Worm (Caenorhabditis elegans) whole organism, young adult: ENCODE measurements around the gene hrg-9.
A peak's percentile ranks its signal among the peaks of the same experiment; 100 is the strongest.

Source experiments
- B0035.1 ChIP-seq: sonication (generic microtip); optimal IDR thresholded peaks from 2 replicates; lab custom pipeline; 2016; ENCODE audit warnings: missing genetic modification characterization, mild to moderate bottlenecking, missing compliant biosample characterization, missing genotype, missing genetic modification reagents
- B0336.3 ChIP-seq: fragments of 200-800 bp; sonication (Bioruptor generic); IDR thresholded peaks from 2 replicates; pipeline ENCODE4 v1.3.6; 2022; ENCODE audit warnings: missing genetic modification characterization, missing compliant biosample characterization
- C06A6.2 ChIP-seq: fragments of 200-800 bp; sonication (Bioruptor generic); conservative IDR thresholded peaks from 2 replicates; pipeline ENCODE4 v1.3.6; 2022; ENCODE audit warnings: missing genetic modification characterization, missing compliant biosample characterization
- F22D6.2 ChIP-seq: sonication (generic microtip); optimal IDR thresholded peaks from 2 replicates; lab custom pipeline; 2016; ENCODE audit warnings: mild to moderate bottlenecking, missing genetic modification characterization, missing compliant biosample characterization
- F33H1.4 ChIP-seq: fragments of 200-800 bp; sonication (Bioruptor generic); IDR thresholded peaks from 2 replicates; pipeline ENCODE4 v1.3.6; 2022; ENCODE audit warnings: missing genetic modification reagents, missing genetic modification characterization, missing compliant biosample characterization
- F39B2.1 ChIP-seq: fragments of 200-800 bp; sonication (Bioruptor generic); IDR thresholded peaks from 2 replicates; pipeline ENCODE4 v1.3.6; 2022; ENCODE audit warnings: missing genetic modification reagents, missing genetic modification characterization, missing compliant biosample characterization
- F55B11.4 ChIP-seq: sonication (generic microtip); optimal IDR thresholded peaks from 2 replicates; lab custom pipeline; 2016; ENCODE audit warnings: missing compliant biosample characterization, missing genetic modification characterization, borderline replicate concordance; ENCODE audit not compliant: insufficient read depth
- T07F8.4 ChIP-seq: sonication (generic microtip); optimal IDR thresholded peaks from 2 replicates; lab custom pipeline; 2016; ENCODE audit warnings: mild to moderate bottlenecking, missing genetic modification characterization, moderate library complexity, missing compliant biosample characterization
- Y56A3A.18 ChIP-seq: fragments of 200-800 bp; sonication (Bioruptor generic); IDR thresholded peaks from 2 replicates; pipeline ENCODE4 v1.3.6; 2022; ENCODE audit warnings: missing genetic modification reagents, missing genetic modification characterization, missing compliant biosample characterization
- Y79H2A.3 ChIP-seq: fragments of 200-800 bp; sonication (Bioruptor generic); conservative IDR thresholded peaks from 2 replicates; pipeline ENCODE4 v1.3.6; 2022; ENCODE audit warnings: missing genetic modification reagents, missing genetic modification characterization, missing compliant biosample characterization
- attf-6 ChIP-seq: fragments of 200-800 bp; sonication (Bioruptor generic); IDR thresholded peaks from 2 replicates; pipeline ENCODE4 v1.3.6; 2022; ENCODE audit warnings: missing genetic modification reagents, missing genetic modification characterization, missing compliant biosample characterization
- bed-2 ChIP-seq: fragments of 200-800 bp; sonication (Bioruptor generic); IDR thresholded peaks from 2 replicates; pipeline ENCODE4 v1.3.6; 2022; ENCODE audit warnings: missing genetic modification reagents, missing genetic modification characterization, missing compliant biosample characterization
- efl-1 ChIP-seq: fragments of 150-350 bp; optimal IDR thresholded peaks from 2 replicates; lab custom pipeline; 2014; ENCODE audit warnings: missing biosample characterization, missing genetic modification reagents, missing genetic modification characterization
- egrh-3 ChIP-seq: fragments of 200-800 bp; sonication (Bioruptor generic); IDR thresholded peaks from 2 replicates; pipeline ENCODE4 v1.3.6; 2022; ENCODE audit warnings: missing genetic modification reagents, missing genetic modification characterization, missing compliant biosample characterization
- fkh-3 ChIP-seq: sonication (generic microtip); optimal IDR thresholded peaks from 2 replicates; lab custom pipeline; 2016; ENCODE audit warnings: mild to moderate bottlenecking, missing genetic modification characterization, missing compliant biosample characterization
- gei-17 ChIP-seq: fragments of 200-800 bp; sonication (Bioruptor generic); optimal IDR thresholded peaks from 2 replicates; lab custom pipeline; 2018; ENCODE audit warnings: mild to moderate bottlenecking, missing genetic modification characterization, missing compliant biosample characterization
- hmg-20 ChIP-seq: fragments of 200-800 bp; sonication (Bioruptor generic); IDR thresholded peaks from 2 replicates; pipeline ENCODE4 v1.3.6; 2022; ENCODE audit warnings: missing genetic modification reagents, missing genetic modification characterization, missing compliant biosample characterization
- lin-54 ChIP-seq: fragments of 200-800 bp; sonication (Bioruptor generic); optimal IDR thresholded peaks from 2 replicates; lab custom pipeline; 2018; ENCODE audit warnings: mild to moderate bottlenecking, missing genetic modification characterization, missing compliant biosample characterization
- madf-10 ChIP-seq: sonication (generic microtip); optimal IDR thresholded peaks from 2 replicates; lab custom pipeline; 2016; ENCODE audit warnings: mild to moderate bottlenecking, missing genetic modification characterization, missing compliant biosample characterization
- mes-4 ChIP-seq: sonication (generic microtip); optimal IDR thresholded peaks from 2 replicates; lab custom pipeline; 2016; ENCODE audit warnings: missing genotype, missing genetic modification characterization, missing compliant biosample characterization
- mxl-1 ChIP-seq: sonication (generic microtip); optimal IDR thresholded peaks from 2 replicates; lab custom pipeline; 2016; ENCODE audit warnings: missing genetic modification characterization, missing compliant biosample characterization
- nfyb-1 ChIP-seq: fragments of 200-800 bp; sonication (Bioruptor generic); IDR thresholded peaks from 2 replicates; pipeline ENCODE4 v1.3.6; 2022; ENCODE audit warnings: missing genetic modification reagents, missing genetic modification characterization, missing compliant biosample characterization
- nhr-179 ChIP-seq: sonication (generic microtip); optimal IDR thresholded peaks from 2 replicates; lab custom pipeline; 2016; ENCODE audit warnings: mild to moderate bottlenecking, missing genetic modification characterization, missing compliant biosample characterization
- snpc-1.3 ChIP-seq: sonication (generic microtip); optimal IDR thresholded peaks from 2 replicates; lab custom pipeline; 2017; ENCODE audit warnings: missing genetic modification characterization, mild to moderate bottlenecking, missing compliant biosample characterization, antibody characterized with exemption, moderate library complexity, missing genotype, missing genetic modification reagents; ENCODE audit not compliant: insufficient read depth
- snpc-3.4 ChIP-seq: sonication (generic microtip); optimal IDR thresholded peaks from 2 replicates; lab custom pipeline; 2017; ENCODE audit warnings: missing genetic modification characterization, mild to moderate bottlenecking, missing compliant biosample characterization, antibody characterized with exemption, moderate library complexity, missing genotype, missing genetic modification reagents
- somi-1 ChIP-seq: fragments of 200-800 bp; sonication (Bioruptor generic); optimal IDR thresholded peaks from 2 replicates; lab custom pipeline; 2018; ENCODE audit warnings: mild to moderate bottlenecking, missing genetic modification characterization, missing compliant biosample characterization
- sptf-2 ChIP-seq: fragments of 200-800 bp; sonication (Bioruptor generic); optimal IDR thresholded peaks from 2 replicates; lab custom pipeline; 2018; ENCODE audit warnings: mild to moderate bottlenecking, missing genetic modification characterization, missing compliant biosample characterization
- tlf-1 ChIP-seq: fragments of 200-800 bp; sonication (Bioruptor generic); optimal IDR thresholded peaks from 2 replicates; lab custom pipeline; 2018; ENCODE audit warnings: mild to moderate bottlenecking, missing genetic modification characterization, missing compliant biosample characterization
- xnd-1 ChIP-seq: sonication (generic microtip); optimal IDR thresholded peaks from 2 replicates; lab custom pipeline; 2016; ENCODE audit warnings: missing genotype, missing genetic modification reagents, missing genetic modification characterization, missing compliant biosample characterization
- ztf-18 ChIP-seq: sonication (generic microtip); optimal IDR thresholded peaks from 2 replicates; lab custom pipeline; 2016; ENCODE audit warnings: missing genotype, mild to moderate bottlenecking, missing genetic modification characterization, missing compliant biosample characterization
- ztf-22 ChIP-seq: fragments of 200-800 bp; sonication (Bioruptor generic); optimal IDR thresholded peaks from 2 replicates; lab custom pipeline; 2018; ENCODE audit warnings: mild to moderate bottlenecking, missing genetic modification characterization, moderate library complexity, missing compliant biosample characterization
- ztf-25 ChIP-seq: fragments of 200-800 bp; sonication (Bioruptor generic); IDR thresholded peaks from 2 replicates; pipeline ENCODE4 v1.3.6; 2022; ENCODE audit warnings: missing genetic modification reagents, missing genetic modification characterization, missing compliant biosample characterization

Gene hrg-9

DNA sequence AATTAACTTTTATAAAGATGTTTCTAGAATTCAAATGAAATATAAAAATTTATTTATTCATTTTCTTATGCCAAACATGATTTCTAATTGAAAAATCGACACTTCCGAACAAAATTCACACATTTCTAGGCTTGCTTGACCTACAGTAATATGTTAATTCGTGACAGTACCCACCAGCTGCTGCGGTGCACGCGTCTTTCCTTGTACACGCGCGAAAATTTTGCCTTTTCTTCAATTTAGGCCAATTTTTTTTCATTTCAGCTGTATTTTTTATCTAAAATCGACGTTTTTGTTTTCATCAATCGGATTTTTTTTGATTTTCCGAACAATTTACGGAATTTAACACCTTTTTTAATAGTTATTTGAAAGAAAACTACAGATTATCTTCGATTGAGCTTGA is 36.9 kb upstream of the hrg-9 start (continued):
- no peak for TF ChIP-seq attf-6 (GFP tag; lab: Robert Waterston, UW)
- no peak for TF ChIP-seq nhr-179 (tag; lab: Kevin White, UChicago)
- no peak for TF ChIP-seq nfyb-1 (GFP tag; lab: Robert Waterston, UW)
- TF ChIP-seq F39B2.1 (GFP tag; lab: Robert Waterston, UW), result no peak
- TF ChIP-seq snpc-3.4 (tag; lab: Kevin White, UChicago), result peak; percentile 83
- TF ChIP-seq F33H1.4 (GFP tag; lab: Robert Waterston, UW), result peak; percentile 92
- peak; percentile 65 for TF ChIP-seq snpc-1.3 (tag; lab: Kevin White, UChicago)
- TF ChIP-seq tlf-1 (GFP tag; lab: Kevin White, UChicago), result peak; percentile 12

DNA sequence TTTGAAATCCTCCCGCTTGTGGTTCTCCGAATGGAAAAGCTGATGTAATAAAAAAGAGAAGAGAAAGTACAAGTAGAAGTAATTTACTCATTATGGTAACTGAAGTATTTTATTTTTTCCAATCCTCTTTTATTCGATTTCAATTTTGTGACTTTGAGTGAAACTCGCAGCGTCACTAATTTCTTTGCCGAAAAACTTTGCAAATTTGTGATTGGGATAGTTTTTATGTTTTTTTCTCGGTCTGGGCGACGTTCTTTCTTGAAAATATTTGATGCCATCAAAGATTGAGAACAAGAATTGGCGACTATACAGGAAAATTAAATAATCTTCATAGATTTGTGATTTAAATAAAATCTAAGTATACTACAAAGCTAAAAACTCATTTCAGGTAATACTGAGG is 36.4 kb upstream of the hrg-9 start, which contains the start of gene far-4:
TSS of gene far-4 (minus strand) at position 101 of the 400 bp plus-strand sequence.
- no peak for TF ChIP-seq bed-2
- TF ChIP-seq sptf-2 (GFP tag; lab: Kevin White, UChicago), result no peak
- TF ChIP-seq mxl-1 (tag; lab: Kevin White, UChicago), result no peak
- TF ChIP-seq hmg-20 (GFP tag; lab: Robert Waterston, UW), result no peak
- no peak for TF ChIP-seq somi-1 (GFP tag; lab: Kevin White, UChicago)
- TF ChIP-seq C06A6.2 (GFP tag; lab: Robert Waterston, UW), result no peak

DNA sequence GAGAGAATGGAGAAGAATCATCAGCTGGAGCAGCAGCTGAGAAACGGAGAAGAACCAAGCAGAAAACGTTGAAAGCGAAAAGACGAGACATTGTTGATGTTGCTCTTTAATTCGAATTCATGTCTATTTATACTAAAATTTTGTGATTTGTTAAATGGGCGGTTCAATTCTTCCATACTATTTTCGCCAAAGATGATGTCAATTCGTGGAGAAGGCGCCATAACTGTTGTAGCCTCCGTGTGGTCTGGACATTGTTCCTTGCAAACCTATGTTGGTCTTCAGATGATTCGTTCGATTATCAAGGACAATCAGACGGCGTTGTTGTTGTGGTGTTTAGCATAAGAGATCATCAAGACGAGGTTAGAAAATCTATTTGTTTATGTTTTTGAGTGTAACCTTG is 34.3 kb upstream of the hrg-9 start, which contains the start of gene far-3:
TSS of gene far-3 (minus strand) at position 101 of the 400 bp plus-strand sequence.
- TF ChIP-seq ztf-18 (tag; lab: Kevin White, UChicago), result no peak
- TF ChIP-seq lin-54 (GFP tag; lab: Kevin White, UChicago), result no peak
- TF ChIP-seq hmg-20 (GFP tag; lab: Robert Waterston, UW), result no peak
- no peak for TF ChIP-seq fkh-3 (tag; lab: Kevin White, UChicago)
- no peak for TF ChIP-seq tlf-1 (GFP tag; lab: Kevin White, UChicago)
- TF ChIP-seq Y56A3A.18 (GFP tag; lab: Robert Waterston, UW), result no peak
- TF ChIP-seq F33H1.4 (GFP tag; lab: Robert Waterston, UW), result no peak
- TF ChIP-seq ztf-25 (GFP tag; lab: Robert Waterston, UW), result no peak
- TF ChIP-seq F55B11.4 (tag; lab: Kevin White, UChicago), result no peak
- TF ChIP-seq, all 124 proteins: peak for 0

DNA sequence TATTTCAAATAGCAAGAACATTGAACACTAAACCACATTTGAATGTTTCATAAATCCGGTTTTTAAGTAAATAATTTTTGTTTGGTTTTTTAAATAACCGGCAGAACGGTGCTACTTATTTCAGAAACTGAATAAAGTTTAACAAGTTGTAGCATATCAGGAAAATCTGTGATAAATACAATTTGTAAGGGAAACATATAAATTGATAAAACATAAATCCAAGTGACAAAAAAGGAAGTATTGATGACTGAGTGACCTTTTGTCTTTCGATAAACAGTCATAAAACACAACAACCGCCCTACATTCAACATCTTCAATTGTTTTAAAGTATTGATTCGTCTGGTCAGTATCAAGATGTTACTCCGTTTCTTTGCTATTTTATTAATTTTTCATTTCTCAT is 32.1 kb upstream of the hrg-9 start, which contains the start of gene far-5:
TSS of gene far-5 (plus strand) at position 301 of the 400 bp plus-strand sequence.
- TF ChIP-seq gei-17 (GFP tag; lab: Kevin White, UChicago) (no peak), xnd-1 (tag; lab: Kevin White, UChicago) (no peak), F22D6.2 (tag; lab: Kevin White, UChicago) (no peak), madf-10 (tag; lab: Kevin White, UChicago) (no peak), efl-1 (GFP tag; lab: Kevin White, UChicago) (no peak), T07F8.4 (tag; lab: Kevin White, UChicago) (no peak), mes-4 (no peak), B0336.3 (GFP tag; lab: Robert Waterston, UW) (no peak), egrh-3 (GFP tag; lab: Robert Waterston, UW) (no peak), Y79H2A.3 (GFP tag; lab: Robert Waterston, UW) (no peak), ztf-22 (GFP tag; lab: Kevin White, UChicago) (no peak), B0035.1 (tag; lab: Kevin White, UChicago) (no peak)
